Worm (Caenorhabditis elegans) whole organism, late embryonic: Measurements from ENCODE around the gene F59B2.14.

Source experiments
- C08G9.2 ChIP-seq: sonication (generic microtip); optimal IDR thresholded peaks from 2 replicates; lab custom pipeline; 2016; ENCODE audit warnings: mild to moderate bottlenecking, missing genetic modification characterization, moderate library complexity, missing compliant biosample characterization
- C38D4.7 ChIP-seq: fragments of 200-800 bp; sonication (Bioruptor generic); optimal IDR thresholded peaks from 2 replicates; lab custom pipeline; 2018; ENCODE audit warnings: mild to moderate bottlenecking, missing genetic modification characterization, moderate library complexity, missing compliant biosample characterization
- K02D7.2 ChIP-seq: sonication (generic microtip); optimal IDR thresholded peaks from 2 replicates; lab custom pipeline; 2017; ENCODE audit warnings: mild to moderate bottlenecking, missing genetic modification characterization, missing compliant biosample characterization
- T23F11.4 ChIP-seq: fragments of 200-800 bp; sonication (Bioruptor generic); optimal IDR thresholded peaks from 2 replicates; lab custom pipeline; 2018; ENCODE audit warnings: mild to moderate bottlenecking, missing genetic modification characterization, missing compliant biosample characterization
- Y22D7AL.16 ChIP-seq: sonication (generic microtip); optimal IDR thresholded peaks from 2 replicates; lab custom pipeline; 2016; ENCODE audit warnings: missing genetic modification characterization, missing compliant biosample characterization
- ama-1 ChIP-seq: fragments of 150-350 bp; optimal IDR thresholded peaks from 2 replicates; lab custom pipeline; 2014
- ceh-14 ChIP-seq: sonication (generic microtip); optimal IDR thresholded peaks from 2 replicates; lab custom pipeline; 2016; ENCODE audit warnings: missing genotype, missing genetic modification characterization, missing compliant biosample characterization
- ceh-18 ChIP-seq: sonication (generic microtip); optimal IDR thresholded peaks from 2 replicates; lab custom pipeline; 2016; ENCODE audit warnings: missing genetic modification characterization, missing compliant biosample characterization
- ceh-2 ChIP-seq: sonication (generic microtip); optimal IDR thresholded peaks from 2 replicates; lab custom pipeline; 2016; ENCODE audit warnings: missing genotype, missing genetic modification characterization, missing compliant biosample characterization
- ceh-22 ChIP-seq: sonication (generic microtip); optimal IDR thresholded peaks from 2 replicates; lab custom pipeline; 2017; ENCODE audit warnings: missing biosample characterization, missing genetic modification characterization
- ceh-31 ChIP-seq: sonication (generic microtip); optimal IDR thresholded peaks from 2 replicates; lab custom pipeline; 2016; ENCODE audit warnings: missing genetic modification characterization, missing compliant biosample characterization
- ceh-45 ChIP-seq: fragments of 200-800 bp; sonication (Bioruptor generic); IDR thresholded peaks from 2 replicates; pipeline ENCODE4 v1.3.6; 2022; ENCODE audit warnings: missing genetic modification reagents, missing genetic modification characterization, missing compliant biosample characterization
- ceh-48 ChIP-seq: sonication (generic microtip); optimal IDR thresholded peaks from 2 replicates; lab custom pipeline; 2016; ENCODE audit warnings: missing genetic modification characterization, inconsistent platforms, missing compliant biosample characterization
- ceh-9 ChIP-seq: sonication (generic microtip); optimal IDR thresholded peaks from 2 replicates; lab custom pipeline; 2016; ENCODE audit warnings: mild to moderate bottlenecking, missing genetic modification characterization, inconsistent platforms, missing compliant biosample characterization
- che-1 ChIP-seq: sonication (generic microtip); optimal IDR thresholded peaks from 2 replicates; lab custom pipeline; 2016; ENCODE audit warnings: mild to moderate bottlenecking, missing genetic modification characterization, missing compliant biosample characterization
- dmd-4 ChIP-seq: sonication (generic microtip); optimal IDR thresholded peaks from 2 replicates; lab custom pipeline; 2016; ENCODE audit warnings: borderline replicate concordance, missing genetic modification characterization, missing compliant biosample characterization
- elt-2 ChIP-seq: sonication (generic microtip); optimal IDR thresholded peaks from 2 replicates; lab custom pipeline; 2016; ENCODE audit warnings: missing genetic modification reagents, missing genetic modification characterization, missing compliant biosample characterization
- elt-4 ChIP-seq: sonication (generic microtip); optimal IDR thresholded peaks from 2 replicates; lab custom pipeline; 2016; ENCODE audit warnings: missing genetic modification characterization, missing compliant biosample characterization
- ets-4 ChIP-seq: sonication (generic microtip); optimal IDR thresholded peaks from 2 replicates; lab custom pipeline; 2016; ENCODE audit warnings: missing genetic modification characterization, missing compliant biosample characterization
- eyg-1 ChIP-seq: sonication (generic microtip); optimal IDR thresholded peaks from 2 replicates; lab custom pipeline; 2016; ENCODE audit warnings: missing genotype, missing genetic modification characterization, missing compliant biosample characterization
- fax-1 ChIP-seq: sonication (generic microtip); optimal IDR thresholded peaks from 2 replicates; lab custom pipeline; 2016; ENCODE audit warnings: missing genotype, missing genetic modification characterization, missing compliant biosample characterization
- fkh-10 ChIP-seq: fragments of 150-350 bp; optimal IDR thresholded peaks from 2 replicates; lab custom pipeline; 2014; ENCODE audit warnings: missing biosample characterization, missing genetic modification reagents, missing genetic modification characterization
- fkh-6 ChIP-seq: sonication (generic microtip); optimal IDR thresholded peaks from 2 replicates; lab custom pipeline; 2016; ENCODE audit warnings: missing genetic modification characterization, missing compliant biosample characterization
- gmeb-2 ChIP-seq: sonication (generic microtip); optimal IDR thresholded peaks from 2 replicates; lab custom pipeline; 2016; ENCODE audit warnings: missing genetic modification characterization, inconsistent platforms, missing compliant biosample characterization
- hlh-13 ChIP-seq: fragments of 200-800 bp; sonication (Bioruptor generic); optimal IDR thresholded peaks from 2 replicates; lab custom pipeline; 2018; ENCODE audit warnings: mild to moderate bottlenecking, missing genetic modification characterization, missing compliant biosample characterization
- hlh-15 ChIP-seq: sonication (generic microtip); optimal IDR thresholded peaks from 2 replicates; lab custom pipeline; 2016; ENCODE audit warnings: missing genetic modification characterization, missing compliant biosample characterization
- hlh-6 ChIP-seq: sonication (generic microtip); optimal IDR thresholded peaks from 2 replicates; lab custom pipeline; 2016; ENCODE audit warnings: missing genotype, missing genetic modification characterization, missing compliant biosample characterization
- hlh-8 ChIP-seq: sonication (generic microtip); optimal IDR thresholded peaks from 2 replicates; lab custom pipeline; 2016; ENCODE audit warnings: missing genotype, missing genetic modification characterization, missing compliant biosample characterization
- lim-6 ChIP-seq: sonication (generic microtip); optimal IDR thresholded peaks from 2 replicates; lab custom pipeline; 2016; ENCODE audit warnings: missing genetic modification characterization, missing compliant biosample characterization
- madf-2 ChIP-seq: sonication (generic microtip); optimal IDR thresholded peaks from 2 replicates; lab custom pipeline; 2017; ENCODE audit warnings: missing genetic modification characterization, missing compliant biosample characterization
- nfya-1 ChIP-seq: sonication (generic microtip); optimal IDR thresholded peaks from 2 replicates; lab custom pipeline; 2017; ENCODE audit warnings: missing genetic modification characterization, mild to moderate bottlenecking, missing compliant biosample characterization, antibody characterized with exemption, moderate library complexity
- nhr-11 ChIP-seq: fragments of 150-350 bp; optimal IDR thresholded peaks from 2 replicates; lab custom pipeline; 2014; ENCODE audit warnings: missing biosample characterization, missing genetic modification characterization
- nhr-232 ChIP-seq: sonication (generic microtip); optimal IDR thresholded peaks from 2 replicates; lab custom pipeline; 2016; ENCODE audit warnings: missing genetic modification characterization, missing compliant biosample characterization
- odd-2 ChIP-seq: sonication (generic microtip); optimal IDR thresholded peaks from 2 replicates; lab custom pipeline; 2017; ENCODE audit warnings: antibody characterized with exemption, mild to moderate bottlenecking, missing genetic modification characterization, missing compliant biosample characterization
- pat-9 ChIP-seq: fragments of 200-800 bp; sonication (Bioruptor generic); optimal IDR thresholded peaks from 2 replicates; lab custom pipeline; 2018; ENCODE audit warnings: mild to moderate bottlenecking, missing genetic modification characterization, moderate library complexity, missing compliant biosample characterization
- pha-2 ChIP-seq: sonication (generic microtip); optimal IDR thresholded peaks from 2 replicates; lab custom pipeline; 2017; ENCODE audit warnings: mild to moderate bottlenecking, missing genetic modification characterization, missing compliant biosample characterization
- pha-4 ChIP-seq: fragments of 150-350 bp; optimal IDR thresholded peaks from 2 replicates; lab custom pipeline; 2018; ENCODE audit warnings: missing biosample characterization, missing genetic modification reagents, missing genetic modification characterization
- pqm-1 ChIP-seq: sonication (generic microtip); optimal IDR thresholded peaks from 2 replicates; lab custom pipeline; 2016; ENCODE audit warnings: missing genetic modification characterization, missing compliant biosample characterization
- pros-1 ChIP-seq: fragments of 150-350 bp; optimal IDR thresholded peaks from 2 replicates; lab custom pipeline; 2014; ENCODE audit warnings: missing biosample characterization, missing genetic modification reagents, missing genetic modification characterization
- ref-2 ChIP-seq: sonication (generic microtip); optimal IDR thresholded peaks from 2 replicates; lab custom pipeline; 2016; ENCODE audit warnings: missing genetic modification characterization, missing compliant biosample characterization
- rnt-1 ChIP-seq: sonication (generic microtip); optimal IDR thresholded peaks from 2 replicates; lab custom pipeline; 2016; ENCODE audit warnings: missing genetic modification characterization, missing compliant biosample characterization
- sdc-2 ChIP-seq: sonication (generic microtip); optimal IDR thresholded peaks from 2 replicates; lab custom pipeline; 2016; ENCODE audit warnings: missing genotype, missing genetic modification characterization, missing compliant biosample characterization
- sox-2 ChIP-seq: fragments of 200-800 bp; sonication (Bioruptor generic); IDR thresholded peaks from 2 replicates; pipeline ENCODE4 v1.3.6; 2022; ENCODE audit warnings: missing genetic modification reagents, missing genetic modification characterization, missing compliant biosample characterization
- sox-4 ChIP-seq: sonication (generic microtip); optimal IDR thresholded peaks from 2 replicates; lab custom pipeline; 2017; ENCODE audit warnings: mild to moderate bottlenecking, missing genetic modification characterization, inconsistent platforms, missing compliant biosample characterization
- syd-9 ChIP-seq: sonication (generic microtip); optimal IDR thresholded peaks from 2 replicates; lab custom pipeline; 2016; ENCODE audit warnings: mild to moderate bottlenecking, missing genetic modification characterization, moderate library complexity, missing compliant biosample characterization
- tbx-7 ChIP-seq: sonication (generic microtip); optimal IDR thresholded peaks from 2 replicates; lab custom pipeline; 2016; ENCODE audit warnings: missing genotype, missing genetic modification characterization, missing compliant biosample characterization
- ttx-3 ChIP-seq: sonication (generic microtip); optimal IDR thresholded peaks from 2 replicates; lab custom pipeline; 2016; ENCODE audit warnings: missing genetic modification reagents, missing genetic modification characterization, missing compliant biosample characterization
- unc-3 ChIP-seq, 2 experiments: fragments of 200-800 bp in 1 of 2; sonication (Bioruptor generic) in 1 of 2; sonication (generic microtip) in 1 of 2; conservative IDR thresholded peaks in 1 of 2; optimal IDR thresholded peaks in 1 of 2; 2 replicates each; pipeline versions ENCODE4 v1.3.6 to Lab custom; 2016 to 2022; ENCODE audit warnings: missing compliant biosample characterization in 2 of 2, missing genetic modification characterization in 2 of 2, missing genetic modification reagents in 1 of 2
- unc-42 ChIP-seq: sonication (generic microtip); optimal IDR thresholded peaks from 2 replicates; lab custom pipeline; 2016; ENCODE audit warnings: missing genotype, missing genetic modification characterization, missing compliant biosample characterization
- unc-55 ChIP-seq: sonication (generic microtip); optimal IDR thresholded peaks from 2 replicates; lab custom pipeline; 2017; ENCODE audit warnings: missing biosample characterization, missing genetic modification reagents, missing genetic modification characterization
- unc-86 ChIP-seq: sonication (generic microtip); optimal IDR thresholded peaks from 2 replicates; lab custom pipeline; 2016; ENCODE audit warnings: missing genetic modification characterization, missing compliant biosample characterization
- zip-5 ChIP-seq: sonication (generic microtip); optimal IDR thresholded peaks from 2 replicates; lab custom pipeline; 2016; ENCODE audit warnings: missing genetic modification characterization, missing compliant biosample characterization
- ztf-16 ChIP-seq: sonication (generic microtip); optimal IDR thresholded peaks from 2 replicates; lab custom pipeline; 2017; ENCODE audit warnings: missing genetic modification characterization, missing compliant biosample characterization

Gene F59B2.14

ce11 chrIII:9053740-9054252 lies 31.4 kb upstream of the F59B2.14 start, which contains the start of gene R107.5:
TSS of gene R107.5 (minus strand) at chrIII:9053790.
- no peak for TF ChIP-seq Y22D7AL.16 (tag; lab: Kevin White, UChicago)
- peak; percentile 29 for TF ChIP-seq elt-2
- no peak for TF ChIP-seq che-1
- no peak for TF ChIP-seq unc-3 (GFP tag; conservative IDR thresholded peaks at IDR 0.05; lab: Robert Waterston, UW)
- no peak for TF ChIP-seq unc-3 (tag; optimal IDR thresholded peaks at IDR 0.05; lab: Kevin White, UChicago)
- peak; percentile 28 for TF ChIP-seq pha-2 (tag; lab: Kevin White, UChicago)
- TF ChIP-seq dmd-4 (tag; lab: Kevin White, UChicago), result no peak
- peak; percentile 87 for TF ChIP-seq syd-9 (tag; lab: Kevin White, UChicago)
- peak; percentile 57 for TF ChIP-seq unc-86 (tag; lab: Kevin White, UChicago)
- no peak for TF ChIP-seq T23F11.4 (GFP tag; lab: Kevin White, UChicago)
- TF ChIP-seq ceh-31, result peak; percentile 93
- TF ChIP-seq ttx-3 (tag; lab: Kevin White, UChicago), result no peak
- TF ChIP-seq lim-6 (tag; lab: Kevin White, UChicago), result peak; percentile 44
- peak; percentile 93 for TF ChIP-seq rnt-1 (tag; lab: Kevin White, UChicago)
- TF ChIP-seq ceh-2 (tag; lab: Kevin White, UChicago), result peak; percentile 8
- no peak for TF ChIP-seq odd-2
- peak; percentile 42 for TF ChIP-seq ztf-16
- TF ChIP-seq pros-1 (tag; lab: Kevin White, UChicago), result peak; percentile 3
- peak; percentile 38 for TF ChIP-seq ceh-48 (tag; lab: Kevin White, UChicago)
- no peak for TF ChIP-seq sox-4 (tag; lab: Kevin White, UChicago)
- TF ChIP-seq sox-2 (GFP tag; lab: Robert Waterston, UW), result peak; percentile 58
- TF ChIP-seq ref-2 (tag; lab: Kevin White, UChicago), result peak; percentile 95
- peak; percentile 49 for TF ChIP-seq unc-42 (tag; lab: Kevin White, UChicago)
- no peak for TF ChIP-seq nhr-232 (tag; lab: Kevin White, UChicago)
- peak; percentile 56 for TF ChIP-seq ceh-14 (tag; lab: Kevin White, UChicago)
- TF ChIP-seq ceh-45 (GFP tag; lab: Robert Waterston, UW), result no peak
- TF ChIP-seq fkh-6 (tag; lab: Kevin White, UChicago), result no peak
- no peak for TF ChIP-seq hlh-8 (tag; lab: Kevin White, UChicago)
- no peak for TF ChIP-seq tbx-7 (tag; lab: Kevin White, UChicago)
- peak; percentile 53 for TF ChIP-seq gmeb-2 (tag; lab: Kevin White, UChicago)
- TF ChIP-seq ceh-18 (tag; lab: Kevin White, UChicago), result peak; percentile 81
- no peak for TF ChIP-seq fkh-10
- TF ChIP-seq ets-4, result peak; percentile 45
- TF ChIP-seq eyg-1 (tag; lab: Kevin White, UChicago), result no peak
- no peak for TF ChIP-seq ceh-9 (tag; lab: Kevin White, UChicago)
- TF ChIP-seq nfya-1, result peak; percentile 94
- TF ChIP-seq hlh-13 (GFP tag; lab: Kevin White, UChicago), result no peak
- no peak for TF ChIP-seq zip-5
- TF ChIP-seq madf-2 (tag; lab: Kevin White, UChicago), result peak; percentile 38
- TF ChIP-seq fax-1 (tag; lab: Kevin White, UChicago), result no peak
- peak; percentile 97 for TF ChIP-seq unc-55
- peak; percentile 15 for TF ChIP-seq K02D7.2 (tag; lab: Kevin White, UChicago)
- TF ChIP-seq pha-4, result no peak
- no peak for TF ChIP-seq elt-4 (tag; lab: Kevin White, UChicago)
- no peak for TF ChIP-seq pat-9 (tag; lab: Kevin White, UChicago)
- no peak for TF ChIP-seq hlh-6
- peak; percentile 42 for TF ChIP-seq C08G9.2 (tag; lab: Kevin White, UChicago)
- no peak for TF ChIP-seq nhr-11 (tag; lab: Kevin White, UChicago)
- peak; percentile 8 for TF ChIP-seq sdc-2 (tag; lab: Kevin White, UChicago)
- TF ChIP-seq pqm-1 (tag; lab: Kevin White, UChicago), result no peak
- no peak for TF ChIP-seq hlh-15
- no peak for TF ChIP-seq ama-1 (lab: Kevin White, UChicago)
- TF ChIP-seq C38D4.7 (GFP tag; lab: Kevin White, UChicago), result no peak
- TF ChIP-seq ceh-22 (tag; lab: Kevin White, UChicago), result peak; percentile 30
